Worm (Caenorhabditis elegans) whole organism, late embryonic: Measurements from ENCODE around the gene tbc-12.

Experiments used
- C08G9.2 ChIP-seq: sonication (generic microtip); optimal IDR thresholded peaks from 2 replicates; lab custom pipeline; 2016; ENCODE audit warnings: mild to moderate bottlenecking, missing genetic modification characterization, moderate library complexity, missing compliant biosample characterization
- Y22D7AL.16 ChIP-seq: sonication (generic microtip); optimal IDR thresholded peaks from 2 replicates; lab custom pipeline; 2016; ENCODE audit warnings: missing genetic modification characterization, missing compliant biosample characterization
- ceh-24 ChIP-seq: sonication (generic microtip); optimal IDR thresholded peaks from 2 replicates; lab custom pipeline; 2016; ENCODE audit warnings: mild to moderate bottlenecking, missing genetic modification characterization, missing compliant biosample characterization
- elt-2 ChIP-seq: sonication (generic microtip); optimal IDR thresholded peaks from 2 replicates; lab custom pipeline; 2016; ENCODE audit warnings: missing genetic modification reagents, missing genetic modification characterization, missing compliant biosample characterization
- elt-4 ChIP-seq: sonication (generic microtip); optimal IDR thresholded peaks from 2 replicates; lab custom pipeline; 2016; ENCODE audit warnings: missing genetic modification characterization, missing compliant biosample characterization
- eyg-1 ChIP-seq: sonication (generic microtip); optimal IDR thresholded peaks from 2 replicates; lab custom pipeline; 2016; ENCODE audit warnings: missing genotype, missing genetic modification characterization, missing compliant biosample characterization
- pag-3 ChIP-seq: sonication (generic microtip); optimal IDR thresholded peaks from 2 replicates; lab custom pipeline; 2016; ENCODE audit warnings: missing compliant biosample characterization, missing genetic modification characterization, borderline replicate concordance
- pha-4 ChIP-seq: fragments of 150-350 bp; optimal IDR thresholded peaks from 2 replicates; lab custom pipeline; 2018; ENCODE audit warnings: missing biosample characterization, missing genetic modification reagents, missing genetic modification characterization
- pqm-1 ChIP-seq: sonication (generic microtip); optimal IDR thresholded peaks from 2 replicates; lab custom pipeline; 2016; ENCODE audit warnings: missing genetic modification characterization, missing compliant biosample characterization
- sdc-2 ChIP-seq: sonication (generic microtip); optimal IDR thresholded peaks from 2 replicates; lab custom pipeline; 2016; ENCODE audit warnings: missing genotype, missing genetic modification characterization, missing compliant biosample characterization
- sox-4 ChIP-seq: sonication (generic microtip); optimal IDR thresholded peaks from 2 replicates; lab custom pipeline; 2017; ENCODE audit warnings: mild to moderate bottlenecking, missing genetic modification characterization, inconsistent platforms, missing compliant biosample characterization
- tbx-2 ChIP-seq: sonication (generic microtip); optimal IDR thresholded peaks from 2 replicates; lab custom pipeline; 2016; ENCODE audit warnings: missing genetic modification characterization, missing compliant biosample characterization
- unc-3 ChIP-seq, 2 experiments: fragments of 200-800 bp in 1 of 2; sonication (Bioruptor generic) in 1 of 2; sonication (generic microtip) in 1 of 2; conservative IDR thresholded peaks in 1 of 2; optimal IDR thresholded peaks in 1 of 2; 2 replicates each; pipeline versions ENCODE4 v1.3.6 to Lab custom; 2016 to 2022; ENCODE audit warnings: missing compliant biosample characterization in 2 of 2, missing genetic modification characterization in 2 of 2, missing genetic modification reagents in 1 of 2

ce11 chrX:2567761-2568160 is 35.5 kb upstream of the tbc-12 start:
- TF ChIP-seq pqm-1: no peak
- no peak for TF ChIP-seq Y22D7AL.16 (tag; lab: Kevin White, UChicago)
- no peak for TF ChIP-seq pag-3
- no peak for TF ChIP-seq elt-2 (tag; lab: Kevin White, UChicago)
- no peak for TF ChIP-seq C08G9.2 (tag; lab: Kevin White, UChicago)
- TF ChIP-seq sdc-2 (tag; lab: Kevin White, UChicago): no peak
- no peak for TF ChIP-seq pha-4 (tag; lab: Kevin White, UChicago)
- no peak for TF ChIP-seq sox-4 (tag; lab: Kevin White, UChicago)
- no peak for TF ChIP-seq eyg-1 (tag; lab: Kevin White, UChicago)
- TF ChIP-seq elt-4: no peak
- no peak for TF ChIP-seq ceh-24
- no peak for TF ChIP-seq tbx-2 (tag; lab: Kevin White, UChicago)
- TF ChIP-seq unc-3 (GFP tag; conservative IDR thresholded peaks at IDR 0.05; lab: Robert Waterston, UW): no peak
- no peak for TF ChIP-seq unc-3 (tag; optimal IDR thresholded peaks at IDR 0.05; lab: Kevin White, UChicago)
